Fruit fly (Drosophila melanogaster) whole organism, embryonic: ENCODE results near the gene KFase.

Experiments
- Asciz ChIP-seq: fragments of 200-800 bp; sonication (Bioruptor generic); optimal IDR thresholded peaks from 2 replicates; lab custom pipeline; 2017; ENCODE audit warnings: missing biosample characterization, mild to moderate bottlenecking, missing genetic modification characterization, missing genetic modification reagents
- Atf3 ChIP-seq: fragments of 200-800 bp; sonication (Bioruptor generic); optimal IDR thresholded peaks from 3 replicates; lab custom pipeline; 2016; ENCODE audit warnings: missing biosample characterization, missing genetic modification characterization
- Awh ChIP-seq: fragments of 200-800 bp; sonication (Bioruptor generic); IDR thresholded peaks from 2 replicates; pipeline ENCODE4, ENCODE4 v1.3.6; 2022; ENCODE audit warnings: missing biosample characterization, missing genetic modification characterization
- Bgb ChIP-seq: fragments of 200-800 bp; sonication (Bioruptor generic); IDR thresholded peaks from 2 replicates; pipeline ENCODE4 v1.3.6; 2022; ENCODE audit warnings: missing biosample characterization, missing genetic modification characterization; ENCODE audit not compliant: partially characterized antibody
- CG10209 ChIP-seq: fragments of 200-800 bp; sonication (Bioruptor generic); optimal IDR thresholded peaks from 3 replicates; lab custom pipeline; 2017; ENCODE audit warnings: missing biosample characterization, mild to moderate bottlenecking, missing genetic modification characterization, missing genetic modification reagents
- CG11085 ChIP-seq: fragments of 200-800 bp; sonication (Bioruptor generic); IDR thresholded peaks from 2 replicates; pipeline ENCODE4 v1.3.6; 2022; ENCODE audit warnings: missing biosample characterization, missing genetic modification characterization
- CG12659 ChIP-seq: fragments of 200-800 bp; sonication (Bioruptor generic); optimal IDR thresholded peaks from 3 replicates; lab custom pipeline; 2017; ENCODE audit warnings: mild to moderate bottlenecking, missing biosample characterization, missing genetic modification reagents, missing genetic modification characterization
- CG14860 ChIP-seq: fragments of 200-800 bp; sonication (Bioruptor generic); IDR thresholded peaks from 3 replicates; pipeline ENCODE4 v1.3.6; 2022; ENCODE audit warnings: missing biosample characterization, missing genetic modification characterization; ENCODE audit not compliant: partially characterized antibody
- CG15269 ChIP-seq: fragments of 200-800 bp; sonication (Bioruptor generic); optimal IDR thresholded peaks from 2 replicates; lab custom pipeline; 2018; ENCODE audit warnings: missing biosample characterization, mild to moderate bottlenecking, missing genetic modification characterization, moderate library complexity
- CG1603 ChIP-seq: fragments of 200-800 bp; sonication (Bioruptor generic); optimal IDR thresholded peaks from 2 replicates; lab custom pipeline; 2019; ENCODE audit warnings: missing biosample characterization, mild to moderate bottlenecking, missing genetic modification characterization, moderate library complexity
- CG17829 ChIP-seq: fragments of 200-800 bp; optimal IDR thresholded peaks from 2 replicates; lab custom pipeline; 2019; ENCODE audit warnings: missing biosample characterization, mild to moderate bottlenecking, missing genetic modification characterization, moderate library complexity
- CG18599 ChIP-seq: fragments of 200-800 bp; sonication (Bioruptor generic); optimal IDR thresholded peaks from 3 replicates; lab custom pipeline; 2017; ENCODE audit warnings: missing biosample characterization, missing genetic modification characterization, mild to moderate bottlenecking, moderate library complexity, missing genetic modification reagents
- CG2678 ChIP-seq: fragments of 200-800 bp; sonication (Bioruptor generic); optimal IDR thresholded peaks from 3 replicates; lab custom pipeline; 2019; ENCODE audit warnings: missing biosample characterization, mild to moderate bottlenecking, missing genetic modification characterization, moderate library complexity
- CG31224 ChIP-seq: fragments of 200-800 bp; sonication (Bioruptor generic); IDR thresholded peaks from 2 replicates; pipeline ENCODE4 v1.3.6; 2022; ENCODE audit warnings: missing biosample characterization, missing genetic modification characterization
- CG3847 ChIP-seq: fragments of 200-800 bp; sonication (Bioruptor generic); IDR thresholded peaks from 2 replicates; pipeline ENCODE4 v1.3.6; 2022; ENCODE audit warnings: missing biosample characterization, missing genetic modification characterization
- Doc3 ChIP-seq: fragments of 200-800 bp; sonication (Bioruptor generic); IDR thresholded peaks from 3 replicates; pipeline ENCODE4 v1.3.6; 2022; ENCODE audit warnings: missing biosample characterization, missing genetic modification characterization; ENCODE audit not compliant: partially characterized antibody
- Fer1 ChIP-seq: fragments of 200-800 bp; sonication (Bioruptor generic); optimal IDR thresholded peaks from 2 replicates; lab custom pipeline; 2017; ENCODE audit warnings: missing biosample characterization, mild to moderate bottlenecking, missing genetic modification characterization
- Fer2 ChIP-seq: fragments of 200-800 bp; sonication (Bioruptor generic); optimal IDR thresholded peaks from 2 replicates; lab custom pipeline; 2018; ENCODE audit warnings: missing biosample characterization, mild to moderate bottlenecking, missing genetic modification characterization, moderate library complexity
- Hr51 ChIP-seq, 2 experiments: fragments of 200-800 bp; sonication (Bioruptor generic); optimal IDR thresholded peaks; 2 replicates in 1 of 2; 3 replicates in 1 of 2; lab custom pipeline; 2016 to 2018; ENCODE audit warnings: missing biosample characterization in 2 of 2, missing genetic modification characterization in 2 of 2, mild to moderate bottlenecking in 1 of 2, moderate library complexity in 1 of 2
- Med ChIP-seq: fragments of 200-800 bp; sonication (Bioruptor generic); peaks from one replicate; lab custom pipeline; 2016; ENCODE audit warnings: missing biosample characterization, missing genetic modification characterization, mild to moderate bottlenecking, inconsistent platforms, moderate library complexity
- Mrtf ChIP-seq: fragments of 200-800 bp; sonication (Bioruptor generic); IDR thresholded peaks from 3 replicates; pipeline ENCODE4 v1.3.6; 2022; ENCODE audit warnings: missing biosample characterization, missing genetic modification characterization
- Ssrp ChIP-seq: fragments of 200-800 bp; sonication (Bioruptor generic); optimal IDR thresholded peaks from 2 replicates; lab custom pipeline; 2018; ENCODE audit warnings: missing biosample characterization, mild to moderate bottlenecking, missing genetic modification characterization, moderate library complexity
- cas ChIP-seq: fragments of 200-800 bp; sonication (Bioruptor generic); IDR thresholded peaks from 2 replicates; pipeline ENCODE4 v1.3.6; 2022; ENCODE audit warnings: missing biosample characterization, missing genetic modification characterization
- ci ChIP-seq: fragments of 200-800 bp; sonication (Bioruptor generic); IDR thresholded peaks from 3 replicates; pipeline ENCODE4 v1.3.6; 2022; ENCODE audit warnings: missing biosample characterization, missing genetic modification characterization
- dati ChIP-seq: fragments of 200-800 bp; sonication (Bioruptor generic); IDR thresholded peaks from 2 replicates; pipeline ENCODE4 v1.3.6; 2022; ENCODE audit warnings: missing biosample characterization, missing genetic modification characterization
- dmrt99B ChIP-seq: fragments of 200-800 bp; sonication (Bioruptor generic); optimal IDR thresholded peaks from 2 replicates; lab custom pipeline; 2018; ENCODE audit warnings: missing biosample characterization, mild to moderate bottlenecking, missing genetic modification characterization, moderate library complexity
- dysf ChIP-seq: fragments of 200-800 bp; sonication (Bioruptor generic); IDR thresholded peaks from 3 replicates; pipeline ENCODE4 v1.3.6; 2022; ENCODE audit warnings: missing biosample characterization, missing genetic modification characterization
- ems ChIP-seq: fragments of 200-800 bp; sonication (Bioruptor generic); optimal IDR thresholded peaks from 3 replicates; lab custom pipeline; 2016; ENCODE audit warnings: missing biosample characterization, missing genetic modification characterization
- ftz-f1 ChIP-seq: fragments of 200-800 bp; sonication (Bioruptor generic); optimal IDR thresholded peaks from 2 replicates; lab custom pipeline; 2016; ENCODE audit warnings: missing biosample characterization, missing genetic modification characterization
- gce ChIP-seq: fragments of 200-800 bp; sonication (Bioruptor generic); IDR thresholded peaks from 3 replicates; pipeline ENCODE4 v1.3.6; 2022; ENCODE audit warnings: missing biosample characterization, missing genetic modification characterization
- gem ChIP-seq: fragments of 200-800 bp; sonication (Bioruptor generic); optimal IDR thresholded peaks from 2 replicates; lab custom pipeline; 2019; ENCODE audit warnings: missing biosample characterization, mild to moderate bottlenecking, missing genetic modification characterization, moderate library complexity
- kni ChIP-seq: fragments of 200-800 bp; sonication (Bioruptor generic); optimal IDR thresholded peaks from 3 replicates; lab custom pipeline; 2017; ENCODE audit warnings: mild to moderate bottlenecking, missing biosample characterization, missing genetic modification reagents, missing genetic modification characterization
- lmd ChIP-seq: fragments of 200-800 bp; sonication (Bioruptor generic); IDR thresholded peaks from 2 replicates; pipeline ENCODE4 v1.3.6; 2022; ENCODE audit warnings: missing biosample characterization, missing genetic modification characterization
- mam ChIP-seq: fragments of 200-800 bp; sonication (Bioruptor generic); optimal IDR thresholded peaks from 3 replicates; lab custom pipeline; 2016; ENCODE audit warnings: missing biosample characterization, missing genetic modification characterization
- phol ChIP-seq: fragments of 200-800 bp; sonication (Bioruptor generic); optimal IDR thresholded peaks from 3 replicates; lab custom pipeline; 2018; ENCODE audit warnings: missing biosample characterization, mild to moderate bottlenecking, missing genetic modification characterization, moderate library complexity
- row ChIP-seq: fragments of 200-800 bp; sonication (Bioruptor generic); IDR thresholded peaks from 3 replicates; pipeline ENCODE4 v1.3.6; 2022; ENCODE audit warnings: missing biosample characterization, missing genetic modification characterization
- seq ChIP-seq: fragments of 200-800 bp; sonication (Bioruptor generic); IDR thresholded peaks from 2 replicates; pipeline ENCODE4 v1.3.6; 2022; ENCODE audit warnings: missing biosample characterization, missing genetic modification characterization
- slbo ChIP-seq: fragments of 200-800 bp; sonication (Bioruptor generic); IDR thresholded peaks from 2 replicates; pipeline ENCODE4 v1.3.6; 2022; ENCODE audit warnings: missing biosample characterization, missing genetic modification characterization
- so ChIP-seq: fragments of 200-800 bp; sonication (Bioruptor generic); IDR thresholded peaks from 3 replicates; pipeline ENCODE4 v1.3.6; 2022; ENCODE audit warnings: missing biosample characterization, missing genetic modification characterization
- tx ChIP-seq: fragments of 200-800 bp; sonication (Bioruptor generic); optimal IDR thresholded peaks from 2 replicates; lab custom pipeline; 2016; ENCODE audit warnings: missing biosample characterization, missing genetic modification characterization

KFase gene

DNA sequence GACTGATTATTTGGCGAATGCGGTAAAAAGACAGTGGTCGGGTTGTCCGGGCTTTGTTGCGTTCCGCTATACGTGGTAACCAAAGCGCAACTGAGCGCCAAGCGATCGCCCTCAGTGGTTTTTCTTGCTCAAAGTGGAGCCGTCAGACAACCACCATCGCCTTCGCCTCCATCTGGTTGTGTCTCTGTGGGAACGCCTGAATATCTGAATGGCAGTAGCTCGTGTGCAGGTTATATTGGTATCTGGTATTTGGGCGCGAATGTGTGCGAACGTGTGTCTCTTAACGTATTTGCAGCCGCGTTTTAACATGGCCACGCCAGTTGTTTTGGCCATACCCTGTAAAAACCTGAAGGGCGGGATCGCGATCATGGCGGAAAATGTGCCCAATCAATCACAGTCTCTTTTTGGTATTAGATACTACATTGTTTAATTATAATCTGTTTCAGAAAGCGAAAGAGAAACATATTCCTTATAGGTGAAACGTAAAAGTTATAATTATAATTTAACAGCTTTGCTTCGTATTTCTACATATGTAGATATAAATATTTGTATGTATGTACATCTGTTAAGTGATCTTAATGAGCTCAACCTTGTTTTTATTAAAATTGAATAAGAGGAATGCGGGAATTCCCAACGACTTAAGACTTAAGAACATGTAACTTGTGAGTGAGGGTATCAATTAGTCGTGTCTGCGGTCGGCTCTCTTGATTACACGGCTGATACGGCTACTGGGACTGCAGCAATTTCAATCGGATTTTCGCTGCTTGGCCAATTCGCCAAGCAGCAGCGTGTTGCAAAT is 16.4 kb downstream of the KFase start (continued):
- TF ChIP-seq row (GFP tag; lab: Robert Waterston, UW) (peak; percentile 49), gce (GFP tag; lab: Robert Waterston, UW) (0 out of 3 replicates have a peak, but pooled peaks have one; percentile 8), Med (GFP tag; lab: Kevin White, UChicago) (peak; percentile 68), ems (GFP tag; lab: Kevin White, UChicago) (no peak), Hr51 (GFP tag; optimal IDR thresholded peaks at IDR 0.05; lab: Kevin White, UChicago) (peak in 1 of 2 experiments; percentile 39), lmd (GFP tag; lab: Robert Waterston, UW) (0 out of 2 replicates have a peak, but pooled peaks have one; percentile 14), CG18599 (GFP tag; lab: Kevin White, UChicago) (peak; percentile 10), seq (GFP tag; lab: Robert Waterston, UW) (0 out of 2 replicates have a peak, but pooled peaks have one; percentile 18), mam (GFP tag; lab: Kevin White, UChicago) (no peak), cas (no peak), CG3847 (GFP tag; lab: Robert Waterston, UW) (no peak), CG31224 (GFP tag; lab: Robert Waterston, UW) (peak; percentile 80), CG1603 (no peak), CG12659 (GFP tag; lab: Kevin White, UChicago) (peak; percentile 29), Fer2 (no peak), gem (tag; lab: Kevin White, UChicago) (peak; percentile 55), CG17829 (tag; lab: Kevin White, UChicago) (peak; percentile 6), CG2678 (tag; lab: Kevin White, UChicago) (peak; percentile 60), Atf3 (GFP tag; lab: Kevin White, UChicago) (no peak), Mrtf (GFP tag; lab: Robert Waterston, UW) (0 out of 3 replicates have a peak, but pooled peaks have one; percentile 34), CG15269 (peak; percentile 47), Doc3 (GFP tag; lab: Robert Waterston, UW) (no peak), kni (GFP tag; lab: Kevin White, UChicago) (no peak), dmrt99B (tag; lab: Kevin White, UChicago) (peak; percentile 55), CG14860 (no peak), Asciz (GFP tag; lab: Kevin White, UChicago) (no peak), Bgb (GFP tag; lab: Robert Waterston, UW) (peak; percentile 31; the same call in 1 of the 2 replicates), CG11085 (GFP tag; lab: Robert Waterston, UW) (no peak), tx (no peak), Fer1 (GFP tag; lab: Kevin White, UChicago) (no peak), ftz-f1 (no peak), so (GFP tag; lab: Robert Waterston, UW) (peak; percentile 16; the same call in 1 of the 3 replicates), dysf (GFP tag; lab: Robert Waterston, UW) (peak; percentile 20; the same call in 1 of the 3 replicates), Awh (no peak), phol (tag; lab: Kevin White, UChicago) (peak; percentile 21), Ssrp (no peak), slbo (GFP tag; lab: Robert Waterston, UW) (0 out of 2 replicates have a peak, but pooled peaks have one; percentile 8), ci (GFP tag; lab: Robert Waterston, UW) (peak; percentile 53; the same call in 1 of the 3 replicates), dati (GFP tag; lab: Robert Waterston, UW) (no peak), CG10209 (GFP tag; lab: Kevin White, UChicago) (no peak)
- TF ChIP-seq, all 482 proteins: peak for 78
